Worm (Caenorhabditis elegans) whole organism, L2 larva: ENCODE results near the gene npp-16.
A peak's percentile ranks its signal among the peaks of the same experiment; 100 is the strongest.

ENCODE experiments used
- C34F6.9 ChIP-seq: fragments of 150-350 bp; optimal IDR thresholded peaks from 2 replicates; lab custom pipeline; 2014; ENCODE audit warnings: missing biosample characterization, missing genetic modification characterization
- F13H6.1 ChIP-seq: sonication (generic microtip); optimal IDR thresholded peaks from 2 replicates; lab custom pipeline; 2016; ENCODE audit warnings: missing genetic modification characterization, missing compliant biosample characterization
- R02D3.7 ChIP-seq: fragments of 150-350 bp; optimal IDR thresholded peaks from 2 replicates; lab custom pipeline; 2014; ENCODE audit warnings: missing biosample characterization, missing genetic modification characterization
- Y55F3AM.14 ChIP-seq: fragments of 200-800 bp; sonication (Bioruptor generic); optimal IDR thresholded peaks from 2 replicates; lab custom pipeline; 2018; ENCODE audit warnings: mild to moderate bottlenecking, missing genetic modification characterization, missing compliant biosample characterization
- ZK546.5 ChIP-seq: sonication (generic microtip); optimal IDR thresholded peaks from 2 replicates; lab custom pipeline; 2017; ENCODE audit warnings: missing biosample characterization, missing genetic modification characterization
- alr-1 ChIP-seq: fragments of 150-350 bp; optimal IDR thresholded peaks from 2 replicates; lab custom pipeline; 2014; ENCODE audit warnings: missing biosample characterization, missing genetic modification characterization
- aly-2 ChIP-seq: fragments of 150-350 bp; optimal IDR thresholded peaks from 2 replicates; lab custom pipeline; 2014; ENCODE audit warnings: missing biosample characterization, missing genetic modification characterization
- ama-1 ChIP-seq: fragments of 150-350 bp; optimal IDR thresholded peaks from 2 replicates; lab custom pipeline; 2018; ENCODE audit warnings: inconsistent platforms
- blmp-1 ChIP-seq: sonication (generic microtip); optimal IDR thresholded peaks from 2 replicates; lab custom pipeline; 2017; ENCODE audit warnings: missing genetic modification characterization, mild to moderate bottlenecking, missing compliant biosample characterization, antibody characterized with exemption, moderate library complexity; ENCODE audit not compliant: insufficient read depth
- ceh-16 ChIP-seq: fragments of 150-350 bp; optimal IDR thresholded peaks from 2 replicates; lab custom pipeline; 2014; ENCODE audit warnings: missing biosample characterization, missing genetic modification characterization
- ceh-82 ChIP-seq: fragments of 150-350 bp; optimal IDR thresholded peaks from 2 replicates; lab custom pipeline; 2014; ENCODE audit warnings: missing biosample characterization, missing genetic modification characterization
- crh-2 ChIP-seq: sonication (generic microtip); optimal IDR thresholded peaks from 2 replicates; lab custom pipeline; 2017; ENCODE audit warnings: missing biosample characterization, missing genetic modification characterization
- dmd-4 ChIP-seq: sonication (generic microtip); optimal IDR thresholded peaks from 2 replicates; lab custom pipeline; 2017; ENCODE audit warnings: missing biosample characterization, missing genetic modification characterization
- egl-27 ChIP-seq: sonication (generic microtip); optimal IDR thresholded peaks from 3 replicates; lab custom pipeline; 2017; ENCODE audit warnings: missing biosample characterization, missing genetic modification reagents, missing genetic modification characterization
- elt-1 ChIP-seq: fragments of 150-350 bp; optimal IDR thresholded peaks from 2 replicates; lab custom pipeline; 2014; ENCODE audit warnings: missing biosample characterization, missing genetic modification characterization
- elt-3 ChIP-seq: sonication (generic microtip); optimal IDR thresholded peaks from 2 replicates; lab custom pipeline; 2017; ENCODE audit warnings: missing biosample characterization, missing genetic modification characterization
- fos-1 ChIP-seq: fragments of 150-350 bp; optimal IDR thresholded peaks from 2 replicates; lab custom pipeline; 2014; ENCODE audit warnings: missing biosample characterization, missing genetic modification characterization
- gmeb-1 ChIP-seq: fragments of 150-350 bp; optimal IDR thresholded peaks from 2 replicates; lab custom pipeline; 2014; ENCODE audit warnings: missing biosample characterization, missing genetic modification characterization
- lin-11 ChIP-seq: fragments of 150-350 bp; sonication (generic microtip); optimal IDR thresholded peaks from 2 replicates; lab custom pipeline; 2014; ENCODE audit warnings: missing biosample characterization, missing genetic modification characterization, inconsistent platforms, mixed read lengths
- lin-13 ChIP-seq: fragments of 150-350 bp; optimal IDR thresholded peaks from 2 replicates; lab custom pipeline; 2014; ENCODE audit warnings: missing biosample characterization, missing genetic modification reagents, missing genetic modification characterization
- lin-39 ChIP-seq: fragments of 150-350 bp; optimal IDR thresholded peaks from 2 replicates; lab custom pipeline; 2014; ENCODE audit warnings: missing biosample characterization, missing genetic modification reagents, missing genetic modification characterization
- lsy-2 ChIP-seq, 2 experiments: fragments of 150-350 bp in 1 of 2; sonication (generic microtip) in 1 of 2; optimal IDR thresholded peaks; 2 replicates each; lab custom pipeline; 2014 to 2017; ENCODE audit warnings: missing biosample characterization in 2 of 2, missing genetic modification characterization in 2 of 2
- mab-5 ChIP-seq: fragments of 150-350 bp; optimal IDR thresholded peaks from 2 replicates; lab custom pipeline; 2014; ENCODE audit warnings: missing biosample characterization, missing genetic modification characterization
- mbf-1 ChIP-seq: sonication (generic microtip); optimal IDR thresholded peaks from 2 replicates; lab custom pipeline; 2017; ENCODE audit warnings: missing biosample characterization, missing genetic modification characterization
- mdl-1 ChIP-seq, 2 experiments: fragments of 150-350 bp in 1 of 2; sonication (generic microtip) in 1 of 2; optimal IDR thresholded peaks; 2 replicates each; lab custom pipeline; 2017; ENCODE audit warnings: missing biosample characterization in 2 of 2, missing genetic modification characterization in 2 of 2
- nhr-10 ChIP-seq: sonication (generic microtip); optimal IDR thresholded peaks from 2 replicates; lab custom pipeline; 2017; ENCODE audit warnings: missing biosample characterization, missing genetic modification characterization
- nhr-11 ChIP-seq: fragments of 150-350 bp; optimal IDR thresholded peaks from 2 replicates; lab custom pipeline; 2014; ENCODE audit warnings: missing biosample characterization, missing genetic modification characterization
- nhr-12 ChIP-seq: fragments of 150-350 bp; optimal IDR thresholded peaks from 2 replicates; lab custom pipeline; 2014; ENCODE audit warnings: missing biosample characterization, missing genetic modification characterization
- nhr-129 ChIP-seq: fragments of 150-350 bp; optimal IDR thresholded peaks from 2 replicates; lab custom pipeline; 2014; ENCODE audit warnings: missing biosample characterization, missing genetic modification characterization
- nhr-21 ChIP-seq: fragments of 150-350 bp; optimal IDR thresholded peaks from 2 replicates; lab custom pipeline; 2014; ENCODE audit warnings: missing biosample characterization, missing genetic modification characterization
- nhr-23 ChIP-seq: fragments of 150-350 bp; optimal IDR thresholded peaks from 2 replicates; lab custom pipeline; 2014; ENCODE audit warnings: missing biosample characterization, missing genetic modification reagents, missing genetic modification characterization
- nhr-237 ChIP-seq: fragments of 150-350 bp; optimal IDR thresholded peaks from 2 replicates; lab custom pipeline; 2014; ENCODE audit warnings: missing biosample characterization, missing genetic modification characterization
- nhr-25 ChIP-seq: fragments of 150-350 bp; sonication (generic microtip); optimal IDR thresholded peaks from 3 replicates; lab custom pipeline; 2014; ENCODE audit warnings: missing biosample characterization, missing genetic modification characterization
- nhr-6 ChIP-seq: fragments of 150-350 bp; optimal IDR thresholded peaks from 2 replicates; lab custom pipeline; 2014; ENCODE audit warnings: missing biosample characterization, missing genetic modification characterization
- nhr-77 ChIP-seq: fragments of 150-350 bp; optimal IDR thresholded peaks from 2 replicates; lab custom pipeline; 2014; ENCODE audit warnings: missing biosample characterization, missing genetic modification characterization
- peb-1 ChIP-seq: fragments of 150-350 bp; optimal IDR thresholded peaks from 2 replicates; lab custom pipeline; 2014; ENCODE audit warnings: missing biosample characterization, missing genetic modification characterization
- sem-4 ChIP-seq: fragments of 150-350 bp; optimal IDR thresholded peaks from 2 replicates; lab custom pipeline; 2014; ENCODE audit warnings: missing biosample characterization, missing genetic modification reagents, missing genetic modification characterization
- skn-1 ChIP-seq: sonication (generic microtip); optimal IDR thresholded peaks from 2 replicates; lab custom pipeline; 2017; ENCODE audit warnings: missing biosample characterization, missing genetic modification characterization
- sma-3 ChIP-seq: sonication (generic microtip); optimal IDR thresholded peaks from 2 replicates; lab custom pipeline; 2016; ENCODE audit warnings: missing genetic modification reagents, missing genetic modification characterization, missing compliant biosample characterization
- sma-9 ChIP-seq, 2 experiments: fragments of 150-350 bp in 1 of 2; sonication (generic microtip) in 1 of 2; optimal IDR thresholded peaks; 2 replicates each; lab custom pipeline; 2014 to 2016; ENCODE audit warnings: missing genetic modification characterization in 2 of 2, mild to moderate bottlenecking in 1 of 2, missing biosample characterization in 1 of 2, missing compliant biosample characterization in 1 of 2, missing genetic modification reagents in 1 of 2, moderate library complexity in 1 of 2
- snpc-4 ChIP-seq: fragments of 150-350 bp; optimal IDR thresholded peaks from 2 replicates; lab custom pipeline; 2014; ENCODE audit warnings: missing biosample characterization, missing genetic modification characterization
- unc-39 ChIP-seq: fragments of 150-350 bp; optimal IDR thresholded peaks from 2 replicates; lab custom pipeline; 2014; ENCODE audit warnings: missing biosample characterization, missing genetic modification characterization
- unc-55 ChIP-seq: fragments of 150-350 bp; sonication (generic microtip); optimal IDR thresholded peaks from 3 replicates; lab custom pipeline; 2014; ENCODE audit warnings: missing biosample characterization, missing genetic modification reagents, missing genetic modification characterization
- unc-62 ChIP-seq: fragments of 150-350 bp; optimal IDR thresholded peaks from 2 replicates; lab custom pipeline; 2014; ENCODE audit warnings: missing biosample characterization, missing genetic modification reagents, missing genetic modification characterization
- zag-1 ChIP-seq: fragments of 150-350 bp; optimal IDR thresholded peaks from 2 replicates; lab custom pipeline; 2014; ENCODE audit warnings: missing biosample characterization, missing genetic modification characterization
- ztf-1 ChIP-seq: fragments of 200-800 bp; sonication (Bioruptor generic); conservative IDR thresholded peaks from 2 replicates; pipeline ENCODE4 v1.3.6; 2022; ENCODE audit warnings: missing genetic modification characterization, missing compliant biosample characterization
- ztf-11 ChIP-seq: sonication (generic microtip); optimal IDR thresholded peaks from 2 replicates; lab custom pipeline; 2017; ENCODE audit warnings: missing biosample characterization, missing genetic modification characterization
- ztf-4 ChIP-seq: fragments of 150-350 bp; optimal IDR thresholded peaks from 2 replicates; lab custom pipeline; 2014; ENCODE audit warnings: missing biosample characterization, missing genetic modification characterization

npp-16 gene

ce11 chrIII:11942664-11943063 is 26.9 kb downstream of the npp-16 start (continued):
- TF ChIP-seq dmd-4 = no peak

ce11 chrIII:11946062-11946749 is 30.5 kb downstream of the npp-16 start:
- peak; percentile 90 for TF ChIP-seq F13H6.1 (tag; lab: Kevin White, UChicago)
- TF ChIP-seq nhr-129 = no peak
- peak; percentile 47 for TF ChIP-seq R02D3.7 (tag; lab: Kevin White, UChicago)
- TF ChIP-seq nhr-77 (tag; lab: Kevin White, UChicago) = no peak
- TF ChIP-seq skn-1 (tag; lab: Kevin White, UChicago) = no peak
- TF ChIP-seq sma-9 (GFP tag; optimal IDR thresholded peaks at IDR 0.05; lab: Kevin White, UChicago) = peak; percentile 97
- no peak for TF ChIP-seq sma-9 (tag; optimal IDR thresholded peaks at IDR 0.05; lab: Kevin White, UChicago)
- peak; percentile 92 for TF ChIP-seq crh-2
- no peak for TF ChIP-seq ceh-82 (tag; lab: Kevin White, UChicago)
- no peak for TF ChIP-seq mdl-1 (tag; optimal IDR thresholded peaks at IDR 0.05; lab: Kevin White, UChicago)
- TF ChIP-seq mbf-1 = no peak
- TF ChIP-seq nhr-11 (tag; lab: Kevin White, UChicago) = no peak
- TF ChIP-seq peb-1 (tag; lab: Kevin White, UChicago) = no peak
- peak; percentile 90 for TF ChIP-seq sma-3 (GFP tag; lab: Kevin White, UChicago)
- peak; percentile 85 for TF ChIP-seq gmeb-1 (tag; lab: Kevin White, UChicago)
- peak; percentile 86 for TF ChIP-seq unc-55 (GFP tag; lab: Kevin White, UChicago)
- peak; percentile 80 for TF ChIP-seq C34F6.9 (tag; lab: Kevin White, UChicago)
- 0 out of 2 replicates have a peak, but pooled peaks have one; percentile 70 for TF ChIP-seq ztf-1
- no peak for TF ChIP-seq ceh-16 (tag; lab: Kevin White, UChicago)
- TF ChIP-seq lin-13 = peak; percentile 91
- peak; percentile 86 to 94 for TF ChIP-seq lsy-2 (tag; optimal IDR thresholded peaks at IDR 0.05; lab: Kevin White, UChicago)
- TF ChIP-seq zag-1 (tag; lab: Kevin White, UChicago) = no peak
- TF ChIP-seq lin-11 (tag; lab: Kevin White, UChicago) = peak; percentile 52
- no peak for TF ChIP-seq nhr-237 (tag; lab: Kevin White, UChicago)
- TF ChIP-seq egl-27 = peak; percentile 73
- no peak for TF ChIP-seq unc-39 (tag; lab: Kevin White, UChicago)
- peak; percentile 42 for TF ChIP-seq nhr-6 (tag; lab: Kevin White, UChicago)
- peak; percentile 55 for TF ChIP-seq Y55F3AM.14 (GFP tag; lab: Kevin White, UChicago)
- peak; percentile 35 for TF ChIP-seq blmp-1 (tag; lab: Kevin White, UChicago)
- no peak for TF ChIP-seq nhr-10 (tag; lab: Kevin White, UChicago)
- no peak for TF ChIP-seq elt-1
- no peak for TF ChIP-seq nhr-23 (tag; lab: Kevin White, UChicago)
- peak; percentile 82 for TF ChIP-seq nhr-25 (tag; lab: Kevin White, UChicago)
- TF ChIP-seq fos-1 = peak; percentile 34
- peak; percentile 9 for TF ChIP-seq ama-1
- no peak for TF ChIP-seq unc-62 (GFP tag; lab: Kevin White, UChicago)
- no peak for TF ChIP-seq elt-3 (tag; lab: Kevin White, UChicago)
- TF ChIP-seq ztf-11 (tag; lab: Kevin White, UChicago) = no peak
- peak; percentile 47 for TF ChIP-seq dmd-4
- TF ChIP-seq alr-1 = no peak
- peak; percentile 9 for TF ChIP-seq ZK546.5 (tag; lab: Kevin White, UChicago)
- peak; percentile 74 for TF ChIP-seq ztf-4 (tag; lab: Kevin White, UChicago)
- TF ChIP-seq nhr-21 (tag; lab: Kevin White, UChicago) = peak; percentile 82
- TF ChIP-seq nhr-12 (tag; lab: Kevin White, UChicago) = no peak
- peak; percentile 95 for TF ChIP-seq sem-4 (tag; lab: Kevin White, UChicago)
- TF ChIP-seq snpc-4 (tag; lab: Kevin White, UChicago) = peak; percentile 79
- peak; percentile 67 for TF ChIP-seq mab-5 (tag; lab: Kevin White, UChicago)
- TF ChIP-seq lin-39 (tag; lab: Kevin White, UChicago) = no peak
- no peak for TF ChIP-seq aly-2 (tag; lab: Kevin White, UChicago)
